Worm (Caenorhabditis elegans): ENCODE data around the gene flp-25.

DNA sequence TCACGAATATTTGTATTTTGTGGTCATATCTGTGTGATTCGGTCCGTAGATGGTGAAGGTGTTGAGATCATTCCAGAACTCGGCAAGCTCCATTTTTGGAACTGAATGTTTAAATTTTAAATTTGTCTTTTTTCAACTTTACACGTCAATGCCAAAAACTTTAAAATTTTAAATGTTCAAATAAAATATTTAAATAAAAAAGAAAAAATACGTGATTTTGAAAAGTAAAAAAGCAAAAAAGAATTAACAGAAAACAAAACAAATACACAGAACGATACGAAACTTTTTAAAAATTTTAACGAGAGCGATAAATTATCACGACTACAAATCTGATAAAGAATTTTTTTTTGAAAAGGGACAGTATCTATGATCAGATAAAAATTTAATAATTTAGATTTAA, 27.2 kb upstream of the flp-25 start, which contains the start of gene elo-4:
- no peak for TF ChIP-seq nhr-76 (tag; optimal IDR thresholded peaks at IDR 0.05)
- no peak for TF ChIP-seq pha-4 (tag; optimal IDR thresholded peaks at IDR 0.05)
- no peak for TF ChIP-seq unc-62 (GFP tag; optimal IDR thresholded peaks at IDR 0.05)
- no peak for TF ChIP-seq ceh-9 (tag; optimal IDR thresholded peaks at IDR 0.05)
- no peak for TF ChIP-seq unc-39 (tag; optimal IDR thresholded peaks at IDR 0.05)
- TF ChIP-seq ztf-4 (tag; optimal IDR thresholded peaks at IDR 0.05) = no peak

Measured in whole organism, L3 larva.